Worm (Caenorhabditis elegans): Measurements from ENCODE around the gene C13A2.5.
A peak's percentile ranks its signal among the peaks of the same experiment; 100 is the strongest.

The C13A2.5 gene

ce11 chrV:7234726-7235125 lies 40.9 kb upstream of the C13A2.5 start, which contains the start of gene C05C8.5:
C05C8.5 (minus strand) TSS chrV:7234826.
- TF ChIP-seq zip-4 (GFP tag; optimal IDR thresholded peaks at IDR 0.05) (no peak), egl-13 (tag; optimal IDR thresholded peaks at IDR 0.05) (no peak), tlp-1 (tag; optimal IDR thresholded peaks at IDR 0.05) (no peak), sup-37 (GFP tag; optimal IDR thresholded peaks at IDR 0.05) (no peak), swsn-7 (tag; optimal IDR thresholded peaks at IDR 0.05) (no peak), alr-1 (tag; optimal IDR thresholded peaks at IDR 0.05; ENCODE audit: borderline replicate concordance) (no peak), lin-39 (tag; optimal IDR thresholded peaks at IDR 0.05) (no peak), jun-1 (tag; optimal IDR thresholded peaks at IDR 0.05) (no peak), ztf-4 (tag; optimal IDR thresholded peaks at IDR 0.05) (no peak), efl-3 (GFP tag; optimal IDR thresholded peaks at IDR 0.05) (no peak), hlh-17 (GFP tag; optimal IDR thresholded peaks at IDR 0.05; ENCODE audit: borderline replicate concordance) (no peak), nhr-19 (GFP tag; conservative IDR thresholded peaks at IDR 0.05) (no peak), hpl-2 (GFP tag; optimal IDR thresholded peaks at IDR 0.05) (no peak), nhr-47 (tag; optimal IDR thresholded peaks at IDR 0.05) (no peak), snu-23 (GFP tag; optimal IDR thresholded peaks at IDR 0.05) (no peak)

- TF ChIP-seq ceh-90 (tag; optimal IDR thresholded peaks at IDR 0.05) (no peak), pax-3 (tag; optimal IDR thresholded peaks at IDR 0.05) (no peak), mdl-1 (tag; optimal IDR thresholded peaks at IDR 0.05) (no peak), efl-1 (optimal IDR thresholded peaks at IDR 0.05) (no peak), efl-1 (GFP tag; optimal IDR thresholded peaks at IDR 0.05 in 1 of 2) (peak in 1 of 2 experiments; percentile 93)
Observed at ce11 chrV:7236694-7237093, 38.9 kb upstream of the C13A2.5 start.

- TF ChIP-seq nhr-20 (tag; optimal IDR thresholded peaks at IDR 0.05) (no peak), F16B12.6 (tag; optimal IDR thresholded peaks at IDR 0.05) (no peak), mdl-1 (tag; optimal IDR thresholded peaks at IDR 0.05) (no peak), fkh-8 (tag; optimal IDR thresholded peaks at IDR 0.05) (no peak), aha-1 (tag; optimal IDR thresholded peaks at IDR 0.05) (no peak), ceh-90 (tag; optimal IDR thresholded peaks at IDR 0.05) (no peak), alr-1 (tag; optimal IDR thresholded peaks at IDR 0.05; ENCODE audit: borderline replicate concordance) (no peak), nhr-12 (tag; optimal IDR thresholded peaks at IDR 0.05) (no peak), grh-1 (GFP tag; IDR thresholded peaks at IDR 0.05) (no peak), nhr-11 (tag; optimal IDR thresholded peaks at IDR 0.05) (no peak), C16A3.4 (tag; optimal IDR thresholded peaks at IDR 0.05) (no peak), ama-1 (optimal IDR thresholded peaks at IDR 0.05) (no peak), nhr-84 (tag; optimal IDR thresholded peaks at IDR 0.05) (no peak), zag-1 (tag; optimal IDR thresholded peaks at IDR 0.05) (no peak), efl-3 (GFP tag; optimal IDR thresholded peaks at IDR 0.05) (no peak), nhr-90 (tag; optimal IDR thresholded peaks at IDR 0.05; ENCODE audit: poor library complexity) (no peak), ets-5 (GFP tag; IDR thresholded peaks at IDR 0.05) (no peak), vab-15 (tag; optimal IDR thresholded peaks at IDR 0.05) (no peak)
Observed at ce11 chrV:7237094-7237132, 38.7 kb upstream of the C13A2.5 start, which contains the start of gene hpo-9. hpo-9 (minus strand) TSS chrV:7237130.

DNA sequence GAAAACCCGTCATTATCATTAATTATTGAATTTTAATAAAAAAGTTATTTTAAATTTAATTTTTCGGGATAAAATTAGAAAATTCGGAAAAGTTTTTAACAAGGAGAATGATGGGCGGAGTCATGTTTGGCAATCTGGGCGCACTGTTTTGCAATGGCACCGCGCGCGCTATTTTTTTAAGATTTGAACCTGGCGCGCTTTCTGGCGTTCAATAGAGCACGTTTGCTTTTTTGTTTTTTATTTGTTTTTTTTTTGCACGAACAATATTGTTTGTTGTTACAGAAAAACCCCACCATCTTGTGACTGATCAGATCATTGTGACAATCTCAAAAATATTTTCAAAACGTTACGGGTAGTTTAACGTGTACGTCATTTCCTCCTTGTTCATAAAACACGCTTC lies 38.5 kb upstream of the C13A2.5 start, which contains the start of gene hyls-1:
hyls-1 (plus strand) TSS at position 249 of the 400 bp plus-strand sequence.
- TF ChIP-seq efl-1 (optimal IDR thresholded peaks at IDR 0.05) (peak; percentile 96 to 98), efl-1 (GFP tag; optimal IDR thresholded peaks at IDR 0.05 in 1 of 2) (peak; percentile 96 to 100), vab-15 (tag; optimal IDR thresholded peaks at IDR 0.05) (peak; percentile 2), ama-1 (optimal IDR thresholded peaks at IDR 0.05) (no peak), mdl-1 (tag; optimal IDR thresholded peaks at IDR 0.05) (peak in 1 of 2 experiments; percentile 77), tbx-2 (tag; optimal IDR thresholded peaks at IDR 0.05) (peak; percentile 88), nhr-47 (tag; optimal IDR thresholded peaks at IDR 0.05) (peak; percentile 92), ets-5 (GFP tag; IDR thresholded peaks at IDR 0.05) (no peak), C34B4.2 (tag; optimal IDR thresholded peaks at IDR 0.05) (no peak), ceh-63 (GFP tag; optimal IDR thresholded peaks at IDR 0.05) (no peak), pqm-1 (tag; optimal IDR thresholded peaks at IDR 0.05) (no peak), F16B12.6 (tag; optimal IDR thresholded peaks at IDR 0.05) (peak; percentile 40), snpc-4 (tag; optimal IDR thresholded peaks at IDR 0.05) (peak; percentile 63), nhr-76 (tag; optimal IDR thresholded peaks at IDR 0.05) (no peak), fkh-10 (GFP tag; optimal IDR thresholded peaks at IDR 0.05) (peak; percentile 37), hlh-17 (GFP tag; optimal IDR thresholded peaks at IDR 0.05; ENCODE audit: borderline replicate concordance) (no peak), nhr-85 (tag) (peak; percentile 94), ztf-4 (tag; optimal IDR thresholded peaks at IDR 0.05) (peak; percentile 38), irx-1 (tag; optimal IDR thresholded peaks at IDR 0.05) (peak; percentile 86), lin-13 (GFP tag; optimal IDR thresholded peaks at IDR 0.05) (peak; percentile 82), sox-4 (tag; optimal IDR thresholded peaks at IDR 0.05) (peak; percentile 8), isw-1 (GFP tag; IDR thresholded peaks at IDR 0.05) (peak; percentile 88), ceh-88 (GFP tag; IDR thresholded peaks at IDR 0.05) (peak; percentile 74; the same call in 1 of the 2 replicates), zip-4 (GFP tag; optimal IDR thresholded peaks at IDR 0.05) (no peak), nhr-90 (tag; optimal IDR thresholded peaks at IDR 0.05; ENCODE audit: poor library complexity) (peak; percentile 89), ceh-90 (tag; optimal IDR thresholded peaks at IDR 0.05) (no peak), unc-98 (GFP tag; IDR thresholded peaks at IDR 0.05) (no peak), nhr-71 (tag; optimal IDR thresholded peaks at IDR 0.05) (peak; percentile 92)

All from whole organism, L1 larva.